Worm (Caenorhabditis elegans): ENCODE measurements around the gene nlp-61.
A peak's percentile ranks its signal among the peaks of the same experiment; 100 is the strongest.

Gene nlp-61

DNA sequence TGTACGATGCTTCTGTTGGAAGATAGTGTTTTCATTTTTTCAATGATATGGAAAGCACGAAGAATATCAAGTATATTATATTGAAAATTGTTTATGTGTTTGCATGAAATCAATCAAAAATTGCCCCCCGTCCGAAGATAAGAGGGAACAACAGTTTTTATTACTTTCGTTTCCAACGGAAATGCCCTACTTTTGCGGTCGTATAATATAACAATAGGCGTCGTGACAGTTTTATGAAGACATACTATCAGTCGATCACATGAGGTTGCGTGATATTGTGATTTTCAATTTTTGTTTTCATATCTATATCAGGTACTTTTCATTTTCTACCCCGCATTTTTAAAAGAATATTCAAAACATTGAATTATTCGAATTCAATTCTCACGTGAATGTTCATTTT lies 31.4 kb upstream of the nlp-61 start (continued):
- TF ChIP-seq Y105C5A.15 (GFP tag; IDR thresholded peaks at IDR 0.05) (no peak), sdz-12 (GFP tag; optimal IDR thresholded peaks at IDR 0.05) (no peak), nhr-11 (tag; optimal IDR thresholded peaks at IDR 0.05) (no peak), spr-1 (tag; optimal IDR thresholded peaks at IDR 0.05) (no peak), dmd-8 (GFP tag; IDR thresholded peaks at IDR 0.05) (no peak), nhr-76 (tag; optimal IDR thresholded peaks at IDR 0.05) (no peak), nhr-28 (tag; optimal IDR thresholded peaks at IDR 0.05) (peak; percentile 75), Y5F2A.4 (GFP tag; optimal IDR thresholded peaks at IDR 0.05) (no peak), F49E8.2 (tag; optimal IDR thresholded peaks at IDR 0.05; ENCODE audit: borderline replicate concordance) (no peak), dpl-1 (GFP tag; optimal IDR thresholded peaks at IDR 0.05) (no peak), ama-1 (optimal IDR thresholded peaks at IDR 0.05) (no peak), mdt-29 (GFP tag; IDR thresholded peaks at IDR 0.05) (no peak), nhr-77 (tag; optimal IDR thresholded peaks at IDR 0.05) (no peak), fos-1 (tag; optimal IDR thresholded peaks at IDR 0.05) (no peak), unc-39 (tag; optimal IDR thresholded peaks at IDR 0.05) (no peak), pha-4 (GFP tag; IDR thresholded peaks at IDR 0.05) (no peak), pha-4 (tag; optimal IDR thresholded peaks at IDR 0.05) (no peak), jun-1 (tag; optimal IDR thresholded peaks at IDR 0.05) (no peak), tra-1 (GFP tag; IDR thresholded peaks at IDR 0.05) (peak; percentile 73), nhr-42 (GFP tag; IDR thresholded peaks at IDR 0.05) (no peak), F37D6.2 (tag; optimal IDR thresholded peaks at IDR 0.05) (no peak), egl-43 (GFP tag; IDR thresholded peaks at IDR 0.05) (no peak), ceh-20 (GFP tag; IDR thresholded peaks at IDR 0.05) (peak; percentile 53; the same call in 1 of the 2 replicates), lin-29 (GFP tag; IDR thresholded peaks at IDR 0.05) (no peak), unc-62 (GFP tag; optimal IDR thresholded peaks at IDR 0.05 in 1 of 2) (peak in 1 of 2 experiments; percentile 87), unc-62 (tag; optimal IDR thresholded peaks at IDR 0.05) (no peak), ceh-44 (GFP tag; IDR thresholded peaks at IDR 0.05) (no peak), vab-7 (GFP tag; IDR thresholded peaks at IDR 0.05) (no peak), nhr-25 (tag; optimal IDR thresholded peaks at IDR 0.05; ENCODE audit: borderline replicate concordance, insufficient read depth) (no peak), zfp-3 (GFP tag; conservative IDR thresholded peaks at IDR 0.05) (no peak), hlh-30 (tag; optimal IDR thresholded peaks at IDR 0.05; ENCODE audit: insufficient read depth) (no peak), ctbp-1 (GFP tag; IDR thresholded peaks at IDR 0.05) (no peak), aha-1 (tag) (no peak), aly-2 (tag; optimal IDR thresholded peaks at IDR 0.05) (no peak), nhr-6 (tag; optimal IDR thresholded peaks at IDR 0.05) (no peak)

DNA sequence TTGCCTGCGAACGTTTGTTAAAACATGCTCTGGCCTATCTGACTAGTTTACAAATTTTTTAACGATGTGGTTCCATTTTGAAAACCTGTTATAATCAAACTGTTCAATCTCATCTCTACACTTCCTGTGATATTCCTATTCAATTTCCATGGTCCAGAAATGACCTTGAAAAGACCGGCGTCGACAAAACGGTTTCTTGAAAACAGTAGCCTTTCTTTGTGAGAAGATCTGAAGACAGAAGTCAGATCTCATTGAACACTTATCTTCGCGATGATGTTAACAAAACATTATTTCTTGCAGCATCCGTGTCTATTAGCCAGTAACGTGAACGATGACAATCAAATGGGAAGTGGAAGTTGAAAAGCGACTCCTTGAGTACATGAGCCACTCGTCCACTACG lies 30.8 kb upstream of the nlp-61 start, which contains the start of gene C44E12.1:
Gene C44E12.1, plus strand, starts transcription at position 301 of the 400 bp plus-strand sequence.
- TF ChIP-seq egl-43 (GFP tag; IDR thresholded peaks at IDR 0.05) (no peak), snpc-1.2 (GFP tag; IDR thresholded peaks at IDR 0.05) (no peak), aha-1 (tag) (peak; percentile 74), zfp-2 (tag; optimal IDR thresholded peaks at IDR 0.05) (no peak)

- no peak for TF ChIP-seq lin-39 (tag; optimal IDR thresholded peaks at IDR 0.05)
- TF ChIP-seq D1046.2 (GFP tag; IDR thresholded peaks at IDR 0.05), result 0 out of 2 replicates have a peak, but pooled peaks have one; percentile 63
- no peak for TF ChIP-seq tra-1 (GFP tag; IDR thresholded peaks at IDR 0.05)
- TF ChIP-seq set-16 (GFP tag; IDR thresholded peaks at IDR 0.05), result 0 out of 2 replicates have a peak, but pooled peaks have one; percentile 18
- TF ChIP-seq F26F4.8 (GFP tag; conservative IDR thresholded peaks at IDR 0.05), result no peak
- no peak for TF ChIP-seq R02D3.7 (tag; optimal IDR thresholded peaks at IDR 0.05)
Observed at ce11 chrX:7607982-7608381, 19.5 kb upstream of the nlp-61 start, which contains the start of gene twk-17. TSS of gene twk-17 (minus strand) at chrX:7608082.

Measured in whole organism, L4 larva.